Fruit fly (Drosophila melanogaster) whole organism, embryonic: ENCODE measurements around the gene Mlc2.
A peak's percentile ranks its signal among the peaks of the same experiment; 100 is the strongest.

ENCODE experiments used
- CG12219 ChIP-seq: fragments of 200-800 bp; sonication (Bioruptor generic); optimal IDR thresholded peaks from 3 replicates; lab custom pipeline; 2018; ENCODE audit warnings: missing biosample characterization, mild to moderate bottlenecking, missing genetic modification characterization
- CG12769 ChIP-seq: fragments of 200-800 bp; sonication (Bioruptor generic); optimal IDR thresholded peaks from 2 replicates; lab custom pipeline; 2019; ENCODE audit warnings: missing biosample characterization, mild to moderate bottlenecking, missing genetic modification characterization, moderate library complexity
- CG13296 ChIP-seq: fragments of 200-800 bp; sonication (Bioruptor generic); optimal IDR thresholded peaks from 3 replicates; lab custom pipeline; 2018; ENCODE audit warnings: missing biosample characterization, mild to moderate bottlenecking, missing genetic modification characterization
- CG13424 ChIP-seq: fragments of 200-800 bp; sonication (Bioruptor generic); optimal IDR thresholded peaks from 2 replicates; lab custom pipeline; 2019; ENCODE audit warnings: missing biosample characterization, mild to moderate bottlenecking, missing genetic modification characterization, moderate library complexity
- CG15011 ChIP-seq: fragments of 200-800 bp; sonication (Bioruptor generic); optimal IDR thresholded peaks from 3 replicates; lab custom pipeline; 2018; ENCODE audit warnings: missing biosample characterization, mild to moderate bottlenecking, missing genetic modification characterization
- CG15514 ChIP-seq: fragments of 200-800 bp; sonication (Bioruptor generic); optimal IDR thresholded peaks from 3 replicates; lab custom pipeline; 2017; ENCODE audit warnings: missing biosample characterization, missing genetic modification characterization, mild to moderate bottlenecking, moderate library complexity, missing genetic modification reagents
- CG18599 ChIP-seq: fragments of 200-800 bp; sonication (Bioruptor generic); optimal IDR thresholded peaks from 3 replicates; lab custom pipeline; 2017; ENCODE audit warnings: missing biosample characterization, missing genetic modification characterization, mild to moderate bottlenecking, moderate library complexity, missing genetic modification reagents
- CG2889 ChIP-seq: fragments of 200-800 bp; sonication (Bioruptor generic); IDR thresholded peaks from 3 replicates; pipeline ENCODE4 v1.3.6; 2022; ENCODE audit warnings: missing biosample characterization, missing genetic modification characterization
- CG30020 ChIP-seq: fragments of 200-800 bp; optimal IDR thresholded peaks from 2 replicates; lab custom pipeline; 2019; ENCODE audit warnings: missing biosample characterization, mild to moderate bottlenecking, missing genetic modification characterization, moderate library complexity
- CG32767 ChIP-seq: fragments of 200-800 bp; sonication (Bioruptor generic); IDR thresholded peaks from 2 replicates; pipeline ENCODE4 v1.3.6; 2022; ENCODE audit warnings: missing biosample characterization, missing genetic modification characterization
- CG3281 ChIP-seq: fragments of 200-800 bp; sonication (Bioruptor generic); optimal IDR thresholded peaks from 3 replicates; lab custom pipeline; 2017; ENCODE audit warnings: missing biosample characterization, mild to moderate bottlenecking, missing genetic modification characterization
- CG4360 ChIP-seq: fragments of 200-800 bp; sonication (Bioruptor generic); IDR thresholded peaks from 2 replicates; pipeline ENCODE4 v1.3.6; 2022; ENCODE audit warnings: missing biosample characterization, missing genetic modification characterization
- CG7839 ChIP-seq: fragments of 200-800 bp; sonication (Bioruptor generic); optimal IDR thresholded peaks from 3 replicates; lab custom pipeline; 2018; ENCODE audit warnings: missing biosample characterization, mild to moderate bottlenecking, missing genetic modification characterization, moderate library complexity
- CG9727 ChIP-seq: fragments of 200-800 bp; sonication (Bioruptor generic); optimal IDR thresholded peaks from 3 replicates; lab custom pipeline; 2017; ENCODE audit warnings: missing biosample characterization, mild to moderate bottlenecking, missing genetic modification characterization
- CG9797 ChIP-seq: fragments of 200-800 bp; sonication (Bioruptor generic); optimal IDR thresholded peaks from 3 replicates; lab custom pipeline; 2018; ENCODE audit warnings: missing biosample characterization, mild to moderate bottlenecking, missing genetic modification characterization
- Ets97D ChIP-seq: fragments of 200-800 bp; sonication (Bioruptor generic); optimal IDR thresholded peaks from 3 replicates; lab custom pipeline; 2016; ENCODE audit warnings: missing biosample characterization, missing genetic modification characterization
- Ptx1 ChIP-seq: fragments of 200-800 bp; sonication (Bioruptor generic); IDR thresholded peaks from 2 replicates; pipeline ENCODE4 v1.3.6; 2022; ENCODE audit warnings: missing biosample characterization, missing genetic modification characterization
- Ssrp ChIP-seq: fragments of 200-800 bp; sonication (Bioruptor generic); optimal IDR thresholded peaks from 2 replicates; lab custom pipeline; 2018; ENCODE audit warnings: missing biosample characterization, mild to moderate bottlenecking, missing genetic modification characterization, moderate library complexity
- Stat92E ChIP-seq, 3 experiments: fragments of >200 bp in 2 of 3; fragments of 200-800 bp in 1 of 3; sonication (Bioruptor generic) in 1 of 3; optimal IDR thresholded peaks; 2 replicates each; lab custom pipeline; 2017 to 2019; ENCODE audit warnings: missing biosample characterization in 3 of 3, missing genetic modification characterization in 3 of 3, mild to moderate bottlenecking in 1 of 3, moderate library complexity in 1 of 3
- Tbp ChIP-seq: fragments of >200 bp; optimal IDR thresholded peaks from 2 replicates; lab custom pipeline; 2018; ENCODE audit warnings: missing biosample characterization, missing genetic modification characterization
- Xbp1 ChIP-seq: fragments of 200-800 bp; sonication (Bioruptor generic); optimal IDR thresholded peaks from 3 replicates; lab custom pipeline; 2016; ENCODE audit warnings: missing biosample characterization, mild to moderate bottlenecking, missing genetic modification characterization
- al ChIP-seq: fragments of 200-800 bp; sonication (Bioruptor generic); IDR thresholded peaks from 2 replicates; pipeline ENCODE4 v1.3.6; 2022; ENCODE audit warnings: missing biosample characterization, missing genetic modification characterization
- ash1 ChIP-seq: fragments of 200-800 bp; sonication (Bioruptor generic); optimal IDR thresholded peaks from 2 replicates; lab custom pipeline; 2018; ENCODE audit warnings: missing biosample characterization, mild to moderate bottlenecking, missing genetic modification characterization
- bigmax ChIP-seq: fragments of 200-800 bp; sonication (Bioruptor generic); optimal IDR thresholded peaks from 2 replicates; lab custom pipeline; 2018; ENCODE audit warnings: missing biosample characterization, mild to moderate bottlenecking, missing genetic modification characterization
- br ChIP-seq: fragments of >200 bp; optimal IDR thresholded peaks from 2 replicates; lab custom pipeline; 2017
- cas ChIP-seq: fragments of 200-800 bp; sonication (Bioruptor generic); IDR thresholded peaks from 2 replicates; pipeline ENCODE4 v1.3.6; 2022; ENCODE audit warnings: missing biosample characterization, missing genetic modification characterization
- caup ChIP-seq: fragments of 200-800 bp; sonication (Bioruptor generic); optimal IDR thresholded peaks from 3 replicates; lab custom pipeline; 2017; ENCODE audit warnings: missing biosample characterization, mild to moderate bottlenecking, missing genetic modification characterization, moderate library complexity; ENCODE audit not compliant: severe bottlenecking
- dmrt11E ChIP-seq: fragments of 200-800 bp; sonication (Bioruptor generic); optimal IDR thresholded peaks from 3 replicates; lab custom pipeline; 2018; ENCODE audit warnings: missing biosample characterization, mild to moderate bottlenecking, missing genetic modification characterization, moderate library complexity
- eyg ChIP-seq: fragments of 200-800 bp; sonication (Bioruptor generic); optimal IDR thresholded peaks from 3 replicates; lab custom pipeline; 2016; ENCODE audit warnings: missing biosample characterization, missing genetic modification characterization
- fd3F ChIP-seq: fragments of 200-800 bp; sonication (Bioruptor generic); optimal IDR thresholded peaks from 2 replicates; lab custom pipeline; 2018; ENCODE audit warnings: missing biosample characterization, mild to moderate bottlenecking, missing genetic modification characterization, moderate library complexity
- gsb ChIP-seq: fragments of 200-800 bp; sonication (Bioruptor generic); IDR thresholded peaks from 2 replicates; pipeline ENCODE4 v1.3.6; 2022; ENCODE audit warnings: missing biosample characterization, missing genetic modification characterization
- h ChIP-seq: fragments of >200 bp; optimal IDR thresholded peaks from 2 replicates; lab custom pipeline; 2017
- ind ChIP-seq: fragments of 200-800 bp; sonication (Bioruptor generic); optimal IDR thresholded peaks from 3 replicates; lab custom pipeline; 2016; ENCODE audit warnings: missing biosample characterization, missing genetic modification characterization
- ken ChIP-seq: fragments of 200-800 bp; sonication (Bioruptor generic); IDR thresholded peaks from 3 replicates; pipeline ENCODE4 v1.3.6; 2022; ENCODE audit warnings: missing biosample characterization, missing genetic modification characterization
- klu ChIP-seq: fragments of 200-800 bp; sonication (Bioruptor generic); IDR thresholded peaks from 2 replicates; pipeline ENCODE4 v1.3.6; 2022; ENCODE audit warnings: missing biosample characterization, missing genetic modification characterization
- knrl ChIP-seq: fragments of 200-800 bp; sonication (Bioruptor generic); IDR thresholded peaks from 3 replicates; pipeline ENCODE4 v1.3.6; 2022; ENCODE audit warnings: missing biosample characterization, missing genetic modification characterization; ENCODE audit not compliant: partially characterized antibody
- lilli ChIP-seq: fragments of 200-800 bp; sonication (Bioruptor generic); optimal IDR thresholded peaks from 3 replicates; lab custom pipeline; 2016; ENCODE audit warnings: missing biosample characterization, missing genetic modification characterization
- mam ChIP-seq: fragments of 200-800 bp; sonication (Bioruptor generic); optimal IDR thresholded peaks from 3 replicates; lab custom pipeline; 2016; ENCODE audit warnings: missing biosample characterization, missing genetic modification characterization
- nmo ChIP-seq: fragments of 200-800 bp; sonication (Bioruptor generic); optimal IDR thresholded peaks from 2 replicates; lab custom pipeline; 2018; ENCODE audit warnings: missing biosample characterization, mild to moderate bottlenecking, missing genetic modification characterization, moderate library complexity
- oc ChIP-seq: fragments of 200-800 bp; sonication (Bioruptor generic); optimal IDR thresholded peaks from 2 replicates; lab custom pipeline; 2018; ENCODE audit warnings: missing biosample characterization, mild to moderate bottlenecking, missing genetic modification characterization, moderate library complexity
- p53 ChIP-seq: fragments of 200-800 bp; sonication (Bioruptor generic); optimal IDR thresholded peaks from 2 replicates; lab custom pipeline; 2016; ENCODE audit warnings: missing biosample characterization, missing genetic modification characterization
- phol ChIP-seq: fragments of 200-800 bp; sonication (Bioruptor generic); optimal IDR thresholded peaks from 3 replicates; lab custom pipeline; 2018; ENCODE audit warnings: missing biosample characterization, mild to moderate bottlenecking, missing genetic modification characterization, moderate library complexity
- ro ChIP-seq: fragments of 200-800 bp; sonication (Bioruptor generic); IDR thresholded peaks from 2 replicates; pipeline ENCODE4 v1.3.6; 2022; ENCODE audit warnings: missing biosample characterization, missing genetic modification characterization
- scrt ChIP-seq: fragments of 200-800 bp; sonication (Bioruptor generic); optimal IDR thresholded peaks from 2 replicates; lab custom pipeline; 2018; ENCODE audit warnings: missing biosample characterization, mild to moderate bottlenecking, missing genetic modification characterization, moderate library complexity
- sens ChIP-seq: fragments of 200-800 bp; sonication (Bioruptor generic); peaks from one replicate; lab custom pipeline; 2016; ENCODE audit warnings: missing biosample characterization, missing genetic modification characterization
- sens-2 ChIP-seq: fragments of 200-800 bp; sonication (Bioruptor generic); IDR thresholded peaks from 2 replicates; pipeline ENCODE4 v1.3.6; 2022; ENCODE audit warnings: missing biosample characterization, missing genetic modification characterization
- seq ChIP-seq: fragments of 200-800 bp; sonication (Bioruptor generic); IDR thresholded peaks from 2 replicates; pipeline ENCODE4 v1.3.6; 2022; ENCODE audit warnings: missing biosample characterization, missing genetic modification characterization
- shn ChIP-seq: fragments of 200-800 bp; sonication (Bioruptor generic); optimal IDR thresholded peaks from 3 replicates; lab custom pipeline; 2016; ENCODE audit warnings: missing biosample characterization, missing genetic modification characterization
- sqz ChIP-seq: fragments of 200-800 bp; sonication (Bioruptor generic); optimal IDR thresholded peaks from 3 replicates; lab custom pipeline; 2018; ENCODE audit warnings: missing biosample characterization, mild to moderate bottlenecking, missing genetic modification characterization
- sr ChIP-seq: fragments of 200-800 bp; sonication (Bioruptor generic); IDR thresholded peaks from 3 replicates; pipeline ENCODE4 v1.3.6; 2022; ENCODE audit warnings: missing biosample characterization, missing genetic modification characterization
- vfl ChIP-seq: fragments of 200-800 bp; sonication (Bioruptor generic); optimal IDR thresholded peaks from 2 replicates; lab custom pipeline; 2016; ENCODE audit warnings: missing biosample characterization, missing genetic modification characterization
- wor ChIP-seq: fragments of 200-800 bp; sonication (Bioruptor generic); IDR thresholded peaks from 2 replicates; pipeline ENCODE4 v1.3.6; 2022; ENCODE audit warnings: missing biosample characterization, missing genetic modification characterization

Mlc2 gene

DNA sequence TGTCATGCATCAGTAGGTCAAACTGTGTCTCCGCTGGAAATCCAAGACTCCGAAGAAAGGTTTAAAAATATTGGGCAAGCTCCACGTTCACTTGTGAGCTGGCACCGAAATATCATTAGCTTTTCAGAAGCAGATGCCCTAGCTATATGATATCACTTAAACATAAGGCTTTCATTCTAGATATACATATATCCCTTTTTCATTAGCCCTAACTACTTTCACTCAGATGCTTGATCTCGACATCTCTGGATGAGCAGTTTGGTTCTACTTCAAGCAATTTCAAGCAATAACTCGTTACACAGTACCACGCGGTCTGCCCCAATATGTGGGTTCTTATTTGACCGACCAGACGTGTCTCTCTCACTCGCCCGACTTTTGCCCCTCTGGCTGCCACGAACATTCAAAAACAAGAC is 17.1 kb upstream of the Mlc2 start (continued):
- TF ChIP-seq ken (GFP tag; lab: Robert Waterston, UW) (no peak), CG9797 (GFP tag; lab: Kevin White, UChicago) (no peak), CG15514 (GFP tag; lab: Kevin White, UChicago) (no peak), CG12219 (peak; percentile 37), sr (GFP tag; lab: Robert Waterston, UW) (no peak), CG13296 (no peak), CG13424 (tag; lab: Kevin White, UChicago) (peak; percentile 45), Ets97D (GFP tag; lab: Kevin White, UChicago) (peak; percentile 21), shn (GFP tag; lab: Kevin White, UChicago) (peak; percentile 66), ro (GFP tag; lab: Robert Waterston, UW) (no peak), caup (GFP tag; lab: Kevin White, UChicago) (no peak), CG32767 (GFP tag; lab: Robert Waterston, UW) (no peak), CG30020 (tag; lab: Kevin White, UChicago) (no peak), phol (tag; lab: Kevin White, UChicago) (peak; percentile 29), sens-2 (GFP tag; lab: Robert Waterston, UW) (no peak), CG2889 (GFP tag; lab: Robert Waterston, UW) (no peak), oc (tag; lab: Kevin White, UChicago) (no peak), ind (GFP tag; lab: Kevin White, UChicago) (peak; percentile 23), ash1 (no peak), al (0 out of 2 replicates have a peak, but pooled peaks have one; percentile 38), h (lab: Kevin White, UChicago) (no peak), Tbp (GFP tag; lab: Kevin White, UChicago) (no peak), eyg (GFP tag; lab: Kevin White, UChicago) (peak; percentile 32), gsb (GFP tag; lab: Robert Waterston, UW) (no peak), CG12769 (tag; lab: Kevin White, UChicago) (no peak), Stat92E (GFP tag; optimal IDR thresholded peaks at IDR 0.05; lab: Kevin White, UChicago) (no peak), Xbp1 (GFP tag; lab: Kevin White, UChicago) (peak; percentile 55), CG18599 (GFP tag; lab: Kevin White, UChicago) (no peak), CG3281 (GFP tag; lab: Kevin White, UChicago) (no peak), bigmax (no peak), sens (GFP tag; lab: Kevin White, UChicago) (peak; percentile 94), Ssrp (tag; lab: Kevin White, UChicago) (peak; percentile 48), lilli (peak; percentile 62), seq (GFP tag; lab: Robert Waterston, UW) (no peak), fd3F (no peak), Ptx1 (peak; percentile 43; the same call in 1 of the 2 replicates), CG9727 (peak; percentile 47), mam (GFP tag; lab: Kevin White, UChicago) (peak; percentile 39), p53 (GFP tag; lab: Kevin White, UChicago) (peak; percentile 10), CG4360 (no peak), vfl (GFP tag; lab: Kevin White, UChicago) (no peak), CG7839 (tag; lab: Kevin White, UChicago) (peak; percentile 73), scrt (no peak), CG15011 (GFP tag; lab: Kevin White, UChicago) (no peak), cas (GFP tag; lab: Robert Waterston, UW) (no peak), wor (GFP tag; lab: Robert Waterston, UW) (0 out of 2 replicates have a peak, but pooled peaks have one; percentile 17), knrl (GFP tag; lab: Robert Waterston, UW) (no peak), br (lab: Kevin White, UChicago) (no peak), klu (GFP tag; lab: Robert Waterston, UW) (peak; percentile 29; the same call in 1 of the 2 replicates), nmo (GFP tag; lab: Kevin White, UChicago) (peak; percentile 83), sqz (no peak), dmrt11E (tag; lab: Kevin White, UChicago) (no peak)
